Worm (Caenorhabditis elegans) whole organism, late embryonic: Measurements from ENCODE around the gene tag-307.

Source experiments
- K09A11.1 ChIP-seq: sonication (generic microtip); optimal IDR thresholded peaks from 2 replicates; lab custom pipeline; 2017; ENCODE audit warnings: antibody characterized with exemption, mild to moderate bottlenecking, missing genetic modification characterization, missing compliant biosample characterization; ENCODE audit not compliant: insufficient read depth
- T23F11.4 ChIP-seq: fragments of 200-800 bp; sonication (Bioruptor generic); optimal IDR thresholded peaks from 2 replicates; lab custom pipeline; 2018; ENCODE audit warnings: mild to moderate bottlenecking, missing genetic modification characterization, missing compliant biosample characterization
- ahr-1 ChIP-seq: sonication (generic microtip); optimal IDR thresholded peaks from 2 replicates; lab custom pipeline; 2016; ENCODE audit warnings: missing genetic modification characterization, missing compliant biosample characterization
- ceh-14 ChIP-seq: sonication (generic microtip); optimal IDR thresholded peaks from 2 replicates; lab custom pipeline; 2016; ENCODE audit warnings: missing genotype, missing genetic modification characterization, missing compliant biosample characterization
- ceh-45 ChIP-seq: fragments of 200-800 bp; sonication (Bioruptor generic); IDR thresholded peaks from 2 replicates; pipeline ENCODE4 v1.3.6; 2022; ENCODE audit warnings: missing genetic modification reagents, missing genetic modification characterization, missing compliant biosample characterization
- ceh-48 ChIP-seq: sonication (generic microtip); optimal IDR thresholded peaks from 2 replicates; lab custom pipeline; 2016; ENCODE audit warnings: missing genetic modification characterization, inconsistent platforms, missing compliant biosample characterization
- dve-1 ChIP-seq: sonication (generic microtip); optimal IDR thresholded peaks from 2 replicates; lab custom pipeline; 2017; ENCODE audit warnings: antibody characterized with exemption, mild to moderate bottlenecking, missing genetic modification characterization, missing compliant biosample characterization
- elt-4 ChIP-seq: sonication (generic microtip); optimal IDR thresholded peaks from 2 replicates; lab custom pipeline; 2016; ENCODE audit warnings: missing genetic modification characterization, missing compliant biosample characterization
- ets-4 ChIP-seq: sonication (generic microtip); optimal IDR thresholded peaks from 2 replicates; lab custom pipeline; 2016; ENCODE audit warnings: missing genetic modification characterization, missing compliant biosample characterization
- eyg-1 ChIP-seq: sonication (generic microtip); optimal IDR thresholded peaks from 2 replicates; lab custom pipeline; 2016; ENCODE audit warnings: missing genotype, missing genetic modification characterization, missing compliant biosample characterization
- odd-2 ChIP-seq: sonication (generic microtip); optimal IDR thresholded peaks from 2 replicates; lab custom pipeline; 2017; ENCODE audit warnings: antibody characterized with exemption, mild to moderate bottlenecking, missing genetic modification characterization, missing compliant biosample characterization
- pag-3 ChIP-seq: sonication (generic microtip); optimal IDR thresholded peaks from 2 replicates; lab custom pipeline; 2016; ENCODE audit warnings: missing compliant biosample characterization, missing genetic modification characterization, borderline replicate concordance
- pax-1 ChIP-seq: fragments of 150-350 bp; optimal IDR thresholded peaks from 2 replicates; lab custom pipeline; 2014; ENCODE audit warnings: missing biosample characterization, missing genetic modification characterization
- ref-2 ChIP-seq: sonication (generic microtip); optimal IDR thresholded peaks from 2 replicates; lab custom pipeline; 2016; ENCODE audit warnings: missing genetic modification characterization, missing compliant biosample characterization
- tbx-2 ChIP-seq: sonication (generic microtip); optimal IDR thresholded peaks from 2 replicates; lab custom pipeline; 2016; ENCODE audit warnings: missing genetic modification characterization, missing compliant biosample characterization
- tbx-7 ChIP-seq: sonication (generic microtip); optimal IDR thresholded peaks from 2 replicates; lab custom pipeline; 2016; ENCODE audit warnings: missing genotype, missing genetic modification characterization, missing compliant biosample characterization

tag-307 gene

DNA sequence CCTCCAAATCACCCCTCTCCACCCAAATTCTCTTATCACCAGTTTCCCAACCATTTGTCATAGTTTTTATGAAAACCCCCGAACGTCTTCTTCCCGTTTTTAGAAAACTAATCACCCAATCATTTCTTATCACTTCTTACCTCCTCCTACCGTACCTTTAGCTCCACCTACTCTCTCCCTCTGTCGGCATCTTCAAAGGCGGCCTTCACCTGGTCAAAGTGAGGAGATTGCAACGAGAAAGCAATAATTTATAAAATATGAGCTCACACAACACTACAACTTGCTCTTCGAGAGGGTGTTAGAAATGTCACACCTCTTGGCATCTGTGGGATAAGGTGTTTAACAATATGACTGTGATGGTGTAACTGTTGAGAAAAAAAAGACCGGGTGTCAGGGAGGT is 48.0 kb downstream of the tag-307 start:
- TF ChIP-seq elt-4 (tag; lab: Kevin White, UChicago) = no peak
- TF ChIP-seq eyg-1 = no peak
- TF ChIP-seq ceh-48 (tag; lab: Kevin White, UChicago) = no peak

DNA sequence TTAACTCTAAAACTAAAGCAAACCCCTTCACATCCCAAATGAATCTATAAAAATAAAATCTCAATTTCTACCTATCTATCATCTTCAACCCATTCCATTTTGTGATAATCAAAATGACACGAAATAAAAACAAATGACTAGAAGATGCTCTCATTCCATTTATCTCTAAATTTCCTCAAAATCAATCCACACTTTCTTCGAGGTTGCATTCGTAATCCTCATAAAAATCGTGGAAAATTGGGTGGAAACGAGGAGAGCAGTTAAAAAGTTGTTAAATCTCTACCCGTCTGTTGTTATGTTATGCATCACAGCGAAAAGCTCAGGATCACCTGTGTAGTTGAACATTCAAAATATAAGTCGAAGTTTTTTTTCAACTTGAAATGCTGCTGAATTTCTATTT is 50.1 kb downstream of the tag-307 start:
- TF ChIP-seq tbx-7 (no peak), T23F11.4 (GFP tag; lab: Kevin White, UChicago) (no peak), ets-4 (no peak), ceh-14 (tag; lab: Kevin White, UChicago) (no peak), K09A11.1 (tag; lab: Kevin White, UChicago) (no peak), ceh-45 (GFP tag; lab: Robert Waterston, UW) (no peak), odd-2 (tag; lab: Kevin White, UChicago) (no peak), pag-3 (tag; lab: Kevin White, UChicago) (no peak), ref-2 (no peak), pax-1 (tag; lab: Kevin White, UChicago) (no peak), elt-4 (tag; lab: Kevin White, UChicago) (no peak), tbx-2 (no peak), ahr-1 (tag; lab: Kevin White, UChicago) (no peak), dve-1 (tag; lab: Kevin White, UChicago) (no peak)
